Worm (Caenorhabditis elegans): ENCODE data around the gene sru-28.

Gene sru-28

ce11 chrV:1495334-1495733 lies 10.8 kb upstream of the sru-28 start, which contains the start of gene C38C3.3:
C38C3.3 (plus strand) TSS chrV:1495634.
- TF ChIP-seq ahr-1 (tag; optimal IDR thresholded peaks at IDR 0.05) (no peak), T23F11.4 (GFP tag; optimal IDR thresholded peaks at IDR 0.05) (no peak), hlh-6 (tag; optimal IDR thresholded peaks at IDR 0.05) (no peak), zip-5 (tag; optimal IDR thresholded peaks at IDR 0.05) (no peak), pros-1 (tag; optimal IDR thresholded peaks at IDR 0.05) (no peak), nhr-232 (tag; optimal IDR thresholded peaks at IDR 0.05) (no peak), gmeb-2 (tag; optimal IDR thresholded peaks at IDR 0.05) (no peak), tbx-7 (tag; optimal IDR thresholded peaks at IDR 0.05) (no peak), ets-4 (tag; optimal IDR thresholded peaks at IDR 0.05) (no peak), ref-2 (tag; optimal IDR thresholded peaks at IDR 0.05) (no peak)

ce11 chrV:1495752-1496151 lies 10.3 kb upstream of the sru-28 start:
- TF ChIP-seq nfya-1 (tag; optimal IDR thresholded peaks at IDR 0.05), result no peak
- peak; percentile 16 for TF ChIP-seq ceh-48 (tag; optimal IDR thresholded peaks at IDR 0.05)

- TF ChIP-seq ceh-9 (tag; optimal IDR thresholded peaks at IDR 0.05) (no peak), ets-4 (tag; optimal IDR thresholded peaks at IDR 0.05) (no peak), ceh-34 (tag; optimal IDR thresholded peaks at IDR 0.05) (no peak), ahr-1 (tag; optimal IDR thresholded peaks at IDR 0.05) (no peak), nhr-11 (tag; optimal IDR thresholded peaks at IDR 0.05) (no peak), pha-2 (tag; optimal IDR thresholded peaks at IDR 0.05) (no peak), ceh-45 (GFP tag; IDR thresholded peaks at IDR 0.05) (no peak), fkh-10 (GFP tag; optimal IDR thresholded peaks at IDR 0.05) (no peak), tbx-2 (tag; optimal IDR thresholded peaks at IDR 0.05) (no peak), nhr-232 (tag; optimal IDR thresholded peaks at IDR 0.05) (no peak), pha-4 (tag; optimal IDR thresholded peaks at IDR 0.05) (no peak)
These were observed 7.0 kb upstream of the sru-28 start, which contains the start of gene sru-27 for ce11 chrV:1499140-1499539. sru-27 (plus strand) TSS chrV:1499440.

- TF ChIP-seq ceh-14 (tag; optimal IDR thresholded peaks at IDR 0.05) (no peak), C38D4.7 (GFP tag; optimal IDR thresholded peaks at IDR 0.05) (no peak), hlh-30 (tag; optimal IDR thresholded peaks at IDR 0.05; ENCODE audit: insufficient read depth) (no peak)
These were observed 5.4 kb downstream of the sru-28 start, which contains the start of gene nhr-260 for ce11 chrV:1511537-1511936. nhr-260 (minus strand) TSS chrV:1511637.

ce11 chrV:1521845-1522244 lies 15.8 kb downstream of the sru-28 start, which contains the start of gene str-240:
str-240 (minus strand) TSS chrV:1521945.
- TF ChIP-seq fax-1 (tag; optimal IDR thresholded peaks at IDR 0.05), result no peak
- TF ChIP-seq dve-1 (tag; optimal IDR thresholded peaks at IDR 0.05), result no peak
- TF ChIP-seq odd-2 (tag; optimal IDR thresholded peaks at IDR 0.05), result no peak
- no peak for TF ChIP-seq elt-2 (tag; optimal IDR thresholded peaks at IDR 0.05)
- TF ChIP-seq mec-3 (tag; optimal IDR thresholded peaks at IDR 0.05; ENCODE audit: borderline replicate concordance), result no peak
- no peak for TF ChIP-seq hlh-8 (tag; optimal IDR thresholded peaks at IDR 0.05)
- no peak for TF ChIP-seq dmd-4 (tag; optimal IDR thresholded peaks at IDR 0.05; ENCODE audit: borderline replicate concordance)
- no peak for TF ChIP-seq ceh-45 (GFP tag; IDR thresholded peaks at IDR 0.05)
- TF ChIP-seq C38D4.7 (GFP tag; optimal IDR thresholded peaks at IDR 0.05), result no peak
- TF ChIP-seq pha-2 (tag; optimal IDR thresholded peaks at IDR 0.05), result no peak
- TF ChIP-seq ama-1 (optimal IDR thresholded peaks at IDR 0.05), result no peak
- no peak for TF ChIP-seq fkh-6 (tag; optimal IDR thresholded peaks at IDR 0.05)
- no peak for TF ChIP-seq hlh-13 (GFP tag; optimal IDR thresholded peaks at IDR 0.05)
- no peak for TF ChIP-seq unc-42 (tag; optimal IDR thresholded peaks at IDR 0.05)
- TF ChIP-seq nfya-1 (tag; optimal IDR thresholded peaks at IDR 0.05), result no peak
- no peak for TF ChIP-seq ceh-2 (tag; optimal IDR thresholded peaks at IDR 0.05)
